Fruit fly (Drosophila melanogaster) S2 (cell line): ENCODE results near the gene mRpL21.

Experiments
- CG8478 ChIP-seq: fragments of >200 bp; optimal IDR thresholded peaks from 2 replicates; lab custom pipeline; 2018
- CTCF ChIP-seq, 2 experiments: fragments of >200 bp; optimal IDR thresholded peaks; 2 replicates each; lab custom pipeline; 2018

mRpL21 gene

DNA sequence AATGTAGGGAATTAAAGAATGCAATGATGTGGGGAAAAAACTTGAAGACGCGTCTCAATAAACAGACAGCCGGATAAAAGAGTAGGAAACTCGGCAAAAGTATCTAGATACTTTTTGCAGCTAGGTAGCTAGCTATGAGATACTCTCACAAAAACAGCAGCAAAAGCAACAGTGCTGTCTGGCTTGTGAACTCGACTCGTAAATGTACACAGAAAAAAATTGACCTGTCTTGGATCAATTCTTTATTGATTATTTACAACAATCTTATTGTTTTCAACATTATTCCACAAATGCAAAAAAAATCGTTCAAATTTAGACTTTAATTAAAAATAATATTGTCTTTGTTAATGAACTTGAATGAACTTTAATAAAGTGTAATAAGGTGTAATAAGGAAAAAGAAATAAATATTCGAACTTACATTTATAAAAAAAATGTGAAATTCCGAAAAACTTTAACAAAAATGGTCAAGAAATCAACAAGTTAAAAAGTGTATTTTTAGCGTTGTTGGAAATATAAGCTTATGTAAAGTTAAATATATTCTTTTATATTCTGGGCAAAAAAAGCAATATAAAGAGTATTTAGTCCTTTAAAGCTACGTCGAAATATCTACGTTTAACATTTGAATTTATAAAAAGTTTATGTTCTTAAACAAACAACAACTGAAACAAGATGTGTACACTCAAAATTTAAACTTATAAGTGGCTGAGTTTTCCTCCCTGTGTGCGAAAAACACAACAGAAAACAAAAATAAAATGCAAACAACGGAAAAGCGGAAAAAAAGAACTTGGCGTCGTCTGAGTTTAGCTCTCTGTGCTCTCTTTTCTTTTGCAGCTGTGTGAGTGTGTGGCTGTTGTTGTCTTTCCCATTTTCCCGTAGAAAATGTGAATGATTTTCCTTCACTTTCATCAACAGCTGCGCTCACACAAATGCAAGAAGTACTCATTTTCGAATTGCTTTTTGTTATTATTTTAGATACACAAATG is 20.8 kb downstream of the mRpL21 start:
- no peak for TF ChIP-seq CTCF (optimal IDR thresholded peaks at IDR 0.05; lab: Kevin White, UChicago)
- TF ChIP-seq CG8478 (lab: Kevin White, UChicago): no peak

DNA sequence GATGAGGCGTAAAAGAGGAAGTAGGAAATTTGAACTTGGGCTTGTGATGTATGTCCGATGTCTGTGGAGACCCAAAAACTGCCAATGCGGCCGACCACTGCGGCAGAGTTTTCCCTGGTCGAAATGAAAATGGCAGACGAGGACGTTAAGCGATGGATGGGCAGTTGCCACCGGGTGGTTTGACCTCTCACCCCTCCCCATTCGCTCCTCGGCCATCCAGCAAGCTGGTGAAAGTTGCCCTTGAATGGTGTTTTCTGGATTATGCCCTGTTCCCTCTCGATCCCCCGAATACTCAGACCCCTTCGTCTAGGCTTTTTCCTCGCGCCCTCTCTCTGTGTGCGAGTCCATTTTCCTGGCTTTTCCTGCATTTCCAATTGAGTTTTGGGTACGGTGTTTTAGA is 23.3 kb downstream of the mRpL21 start:
- TF ChIP-seq CG8478 (lab: Kevin White, UChicago) (no peak), CTCF (optimal IDR thresholded peaks at IDR 0.05; lab: Kevin White, UChicago) (no peak)

DNA sequence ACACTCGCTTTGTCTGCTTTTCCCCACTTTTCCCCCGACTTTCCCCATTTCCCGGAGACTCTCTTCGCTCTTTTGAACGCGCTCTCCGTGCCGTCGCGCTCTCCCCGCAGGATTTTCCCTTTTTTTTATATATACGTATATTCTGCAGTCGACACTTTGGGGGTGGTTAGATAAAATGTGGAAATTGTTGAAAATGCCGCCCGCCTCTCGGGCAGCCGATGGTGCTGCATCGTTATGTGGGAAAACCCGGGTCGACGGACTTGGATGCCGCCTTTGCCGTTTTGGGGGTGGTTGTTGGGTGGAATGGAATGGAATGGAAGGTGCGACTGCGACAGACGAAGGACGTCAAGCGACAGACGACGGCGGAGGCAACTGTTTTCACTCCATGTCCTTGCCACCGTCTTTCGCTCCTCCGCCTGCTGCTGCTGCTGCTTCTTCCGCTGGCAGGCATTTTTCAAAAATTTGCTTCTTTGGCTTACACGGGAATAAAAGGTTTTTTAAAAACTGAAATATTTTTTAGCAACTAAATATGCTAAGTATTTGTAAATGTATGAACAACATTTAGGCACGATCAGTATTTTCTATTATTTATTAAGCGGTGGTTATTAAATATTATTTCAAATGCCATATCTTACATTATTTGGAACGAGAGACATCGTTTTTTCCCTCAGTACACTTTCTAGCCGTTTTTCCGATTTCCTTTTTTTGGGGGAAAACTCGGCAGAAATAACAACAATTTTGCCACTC is 23.9 kb downstream of the mRpL21 start:
- TF ChIP-seq CG8478 (lab: Kevin White, UChicago) (no peak), CTCF (optimal IDR thresholded peaks at IDR 0.05; lab: Kevin White, UChicago) (no peak)

DNA sequence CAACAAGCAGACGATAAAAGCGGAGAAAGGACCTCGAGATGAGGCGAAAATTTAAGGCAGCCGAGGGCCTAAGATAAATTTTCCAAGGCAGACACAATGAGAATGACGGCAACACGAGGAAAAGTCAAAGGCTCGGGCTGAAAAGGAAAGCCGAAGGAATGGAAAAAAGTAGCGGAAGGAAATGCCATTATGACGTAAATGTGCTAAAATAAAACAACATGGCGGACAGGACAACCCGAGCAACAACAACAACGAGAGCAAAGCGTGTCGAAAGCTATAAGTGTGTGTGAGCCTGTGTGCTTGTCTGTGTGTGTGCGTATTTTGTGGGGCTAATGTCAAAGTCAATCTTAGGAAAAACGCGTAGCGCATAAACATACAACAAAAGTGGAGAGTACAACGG is 25.4 kb downstream of the mRpL21 start:
- TF ChIP-seq CTCF (optimal IDR thresholded peaks at IDR 0.05; lab: Kevin White, UChicago) (no peak), CG8478 (lab: Kevin White, UChicago) (no peak)

DNA sequence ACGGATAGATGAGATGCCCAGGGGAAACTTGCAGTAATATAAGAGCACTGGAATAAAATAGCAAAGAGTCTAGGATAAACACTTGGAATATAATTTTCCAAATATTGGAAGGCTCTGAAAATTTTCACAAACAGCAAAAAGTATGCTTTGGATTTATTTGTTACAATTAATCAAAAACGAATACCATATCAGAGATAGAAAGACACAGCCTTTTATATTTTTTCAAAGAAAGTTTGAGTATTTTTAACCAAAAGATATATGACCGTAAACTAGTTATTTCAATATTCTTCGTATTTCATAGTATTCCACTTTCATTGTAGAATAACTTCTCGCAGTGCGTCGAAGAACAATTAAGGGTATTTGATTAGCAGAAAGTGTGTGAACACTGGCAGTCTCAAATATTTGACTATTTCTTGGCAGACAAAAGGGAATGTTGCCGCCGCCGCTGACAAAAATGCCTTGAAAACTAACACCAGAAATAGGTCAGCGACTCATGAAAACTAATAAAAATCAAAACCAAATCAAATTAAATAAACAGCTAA is 25.9 kb downstream of the mRpL21 start:
- TF ChIP-seq CG8478 (lab: Kevin White, UChicago) (no peak), CTCF (optimal IDR thresholded peaks at IDR 0.05; lab: Kevin White, UChicago) (no peak)

DNA sequence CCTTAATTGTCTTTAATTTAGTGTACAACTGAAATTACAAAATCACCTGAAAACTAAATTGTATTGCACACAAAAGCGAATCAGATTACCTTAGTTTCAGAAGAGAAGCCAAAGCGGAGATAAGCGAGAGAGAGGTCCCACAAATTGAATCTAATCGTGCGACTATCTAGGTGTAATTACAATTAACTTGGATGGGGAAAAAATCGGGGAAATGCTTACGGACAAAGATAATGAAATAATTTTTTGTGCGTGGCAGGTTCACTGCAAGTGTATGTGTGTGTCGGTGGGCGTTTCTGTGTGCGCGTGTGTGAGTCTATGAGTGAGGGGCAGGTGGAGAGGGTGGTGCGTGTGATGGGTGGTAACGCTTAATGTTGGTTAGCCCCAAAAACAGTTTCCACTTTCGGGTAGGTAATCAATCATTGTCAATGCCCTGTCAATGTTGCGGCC is 26.5 kb downstream of the mRpL21 start:
- TF ChIP-seq CTCF (optimal IDR thresholded peaks at IDR 0.05; lab: Kevin White, UChicago) (no peak), CG8478 (lab: Kevin White, UChicago) (no peak)

DNA sequence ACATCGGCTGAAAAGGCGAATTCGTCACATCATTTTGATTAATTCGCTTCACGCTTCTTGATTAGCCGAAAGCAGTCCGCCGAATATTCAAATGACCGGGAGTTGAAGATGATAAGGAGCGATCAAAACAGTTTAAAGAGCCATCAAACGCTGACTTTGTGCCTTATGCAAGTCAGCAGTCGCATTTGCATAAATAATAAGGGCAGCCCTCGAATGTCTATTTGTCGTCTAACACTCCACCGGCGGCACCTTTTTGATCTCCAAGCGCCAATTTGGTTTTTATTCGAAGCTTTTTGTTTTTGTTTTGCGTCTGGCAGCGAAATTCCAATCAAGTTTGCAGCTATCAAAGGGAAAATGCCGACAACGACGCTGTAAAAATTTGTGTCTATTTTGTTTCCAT is 29.2 kb downstream of the mRpL21 start:
- no peak for TF ChIP-seq CTCF (optimal IDR thresholded peaks at IDR 0.05; lab: Kevin White, UChicago)
- no peak for TF ChIP-seq CG8478 (lab: Kevin White, UChicago)

DNA sequence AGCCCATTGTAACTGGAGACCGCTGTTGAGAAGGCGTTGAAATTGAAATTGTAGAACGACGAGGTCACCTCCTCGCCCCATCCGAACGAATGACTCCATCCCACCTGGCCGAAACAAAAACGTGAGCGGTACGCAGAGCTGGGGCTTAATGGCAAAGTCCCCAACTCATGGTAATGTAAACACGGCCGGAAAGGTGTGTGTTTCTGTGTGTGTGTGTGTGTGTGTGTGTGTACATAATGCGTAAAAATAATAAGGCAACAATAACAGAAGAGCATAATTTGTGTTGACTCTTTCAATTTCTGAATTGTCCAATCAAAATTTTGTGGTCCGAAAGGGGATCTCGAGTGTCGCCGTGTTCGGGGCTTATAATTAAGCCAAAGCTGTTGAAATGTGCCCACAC is 33.4 kb downstream of the mRpL21 start:
- no peak for TF ChIP-seq CTCF (optimal IDR thresholded peaks at IDR 0.05; lab: Kevin White, UChicago)

DNA sequence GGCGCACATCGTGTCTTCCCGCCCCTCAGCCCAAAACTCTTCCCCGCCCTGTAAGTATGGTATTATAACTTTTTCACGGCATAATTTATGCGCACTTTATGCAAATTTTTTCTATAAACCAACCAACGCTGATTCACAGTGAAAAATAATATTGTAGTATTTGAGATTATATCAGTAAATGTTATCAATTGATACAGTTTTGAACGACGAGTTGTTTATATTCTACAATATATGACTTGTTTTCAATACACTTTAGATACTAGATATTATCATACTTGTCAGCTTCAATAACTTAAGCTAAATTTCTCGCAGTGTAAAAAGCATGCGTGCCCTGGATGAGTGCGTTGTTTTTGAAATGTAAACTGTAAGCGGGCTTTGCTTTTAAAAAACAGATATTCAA is 38.5 kb downstream of the mRpL21 start:
- no peak for TF ChIP-seq CTCF (optimal IDR thresholded peaks at IDR 0.05; lab: Kevin White, UChicago)

DNA sequence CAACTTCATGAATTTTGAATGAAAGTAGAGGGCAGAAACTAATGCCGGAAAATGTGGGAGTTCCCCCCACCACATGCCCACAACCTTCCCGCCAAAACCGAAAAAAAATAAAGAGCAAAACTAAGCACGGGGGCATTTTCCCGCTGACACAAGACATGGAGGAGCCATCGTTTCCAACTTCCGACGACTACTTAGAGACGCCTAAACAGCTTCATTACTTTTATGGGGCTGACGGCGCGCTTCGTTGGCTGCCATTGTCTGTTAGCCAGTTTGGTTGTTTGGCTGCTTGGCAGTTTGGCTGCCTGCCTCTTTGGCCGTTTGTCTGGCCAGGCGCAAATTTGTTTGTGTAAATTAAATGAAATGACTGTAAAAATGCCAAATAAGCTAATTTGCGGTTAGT is 40.6 kb downstream of the mRpL21 start:
- TF ChIP-seq CG8478 (lab: Kevin White, UChicago): no peak
- TF ChIP-seq CTCF (optimal IDR thresholded peaks at IDR 0.05; lab: Kevin White, UChicago): no peak

DNA sequence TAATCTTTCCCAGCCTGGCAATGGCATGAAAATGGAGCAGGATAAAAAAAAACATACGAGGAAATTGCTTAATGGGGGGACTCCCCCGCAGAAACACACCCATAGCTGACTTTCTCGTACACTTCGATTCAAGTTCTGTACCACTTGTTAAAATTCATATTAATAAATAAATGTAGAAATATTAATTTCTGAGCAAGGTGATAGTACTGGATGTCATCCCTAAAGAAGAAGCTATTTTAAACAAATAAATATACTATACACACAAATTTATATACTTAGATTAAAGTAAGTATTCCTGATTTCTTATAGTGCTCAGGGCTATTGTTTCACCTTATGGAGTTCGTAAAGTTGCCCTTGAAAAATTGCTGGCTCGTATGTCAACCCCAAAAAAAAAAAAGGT is 49.1 kb downstream of the mRpL21 start:
- TF ChIP-seq CG8478 (lab: Kevin White, UChicago) (no peak), CTCF (optimal IDR thresholded peaks at IDR 0.05; lab: Kevin White, UChicago) (no peak)

DNA sequence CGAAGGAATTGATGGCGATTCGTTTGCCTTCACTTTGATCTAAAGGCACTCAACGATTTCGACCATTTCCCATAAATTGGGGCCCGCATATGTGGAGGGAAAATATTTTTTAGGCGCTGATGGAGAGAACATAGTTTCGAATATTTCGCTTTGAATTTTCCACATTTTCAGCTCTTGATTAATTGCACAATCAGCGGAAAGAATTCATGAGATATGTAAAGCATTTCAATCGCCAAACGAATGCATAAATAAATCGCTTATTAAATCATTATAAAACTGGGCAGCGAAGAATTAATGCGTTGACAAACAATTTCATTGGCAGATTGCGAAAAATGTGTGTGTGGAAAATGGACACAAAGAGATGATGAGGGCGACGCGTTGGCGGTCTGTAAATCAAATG is 50.5 kb downstream of the mRpL21 start:
- TF ChIP-seq CTCF (optimal IDR thresholded peaks at IDR 0.05; lab: Kevin White, UChicago) (no peak), CG8478 (lab: Kevin White, UChicago) (no peak)
